Fruit fly (Drosophila melanogaster) whole organism: ENCODE measurements around the gene CG33178.

ENCODE experiments used
- CG8478 ChIP-seq: fragments of >200 bp; optimal IDR thresholded peaks from 2 replicates; lab custom pipeline; 2018; ENCODE audit warnings: inconsistent platforms
- psq ChIP-seq: fragments of >200 bp; optimal IDR thresholded peaks from 2 replicates; lab custom pipeline; 2017
- usp ChIP-seq: fragments of >200 bp; optimal IDR thresholded peaks from 2 replicates; lab custom pipeline; 2017; ENCODE audit warnings: missing biosample characterization, missing genetic modification characterization, mixed read lengths

- no peak for TF ChIP-seq CG8478
- no peak for TF ChIP-seq usp (GFP tag; lab: Kevin White, UChicago)
- TF ChIP-seq psq = no peak
These were observed 38.9 kb upstream of the CG33178 start, which contains the start of gene CG5541 for dm6 chrX:15043700-15044225.
